Worm (Caenorhabditis elegans) whole organism, L4 larva: ENCODE data around the gene Y62E10A.3.
A peak's percentile ranks its signal among the peaks of the same experiment; 100 is the strongest.

Experiments
- D1046.2 ChIP-seq: fragments of 200-800 bp; sonication (Bioruptor generic); IDR thresholded peaks from 2 replicates; pipeline ENCODE4 v1.3.6; 2022; ENCODE audit warnings: missing genetic modification characterization, missing compliant biosample characterization
- F10B5.3 ChIP-seq: sonication (generic microtip); optimal IDR thresholded peaks from 2 replicates; lab custom pipeline; 2016; ENCODE audit warnings: mild to moderate bottlenecking, missing genetic modification characterization, missing compliant biosample characterization
- F26F4.8 ChIP-seq: fragments of 200-800 bp; sonication (Bioruptor generic); conservative IDR thresholded peaks from 2 replicates; pipeline ENCODE4 v1.3.6; 2022; ENCODE audit warnings: missing genetic modification characterization, missing compliant biosample characterization
- F44E2.7 ChIP-seq: fragments of 200-800 bp; sonication (Bioruptor generic); IDR thresholded peaks from 2 replicates; pipeline ENCODE4 v2.1.2; 2022; ENCODE audit warnings: missing genetic modification characterization, missing compliant biosample characterization
- F49E8.2 ChIP-seq: sonication (generic microtip); optimal IDR thresholded peaks from 2 replicates; lab custom pipeline; 2016; ENCODE audit warnings: missing compliant biosample characterization, mild to moderate bottlenecking, missing genetic modification characterization, borderline replicate concordance
- R02D3.7 ChIP-seq: fragments of 150-350 bp; sonication (generic microtip); optimal IDR thresholded peaks from 3 replicates; lab custom pipeline; 2014; ENCODE audit warnings: missing biosample characterization, missing genetic modification characterization
- T20F7.1 ChIP-seq: fragments of 200-800 bp; sonication (Bioruptor generic); optimal IDR thresholded peaks from 2 replicates; lab custom pipeline; 2018; ENCODE audit warnings: mild to moderate bottlenecking, missing genetic modification characterization, missing compliant biosample characterization
- Y105C5A.15 ChIP-seq: fragments of 200-800 bp; sonication (Bioruptor generic); IDR thresholded peaks from 2 replicates; pipeline ENCODE4 v1.3.6; 2022; ENCODE audit warnings: missing genetic modification characterization, missing compliant biosample characterization
- Y5F2A.4 ChIP-seq: fragments of 200-800 bp; sonication (Bioruptor generic); optimal IDR thresholded peaks from 2 replicates; lab custom pipeline; 2018; ENCODE audit warnings: mild to moderate bottlenecking, missing genetic modification characterization, missing compliant biosample characterization
- aly-2 ChIP-seq: sonication (generic microtip); optimal IDR thresholded peaks from 2 replicates; lab custom pipeline; 2018; ENCODE audit warnings: missing biosample characterization, missing genetic modification characterization
- attf-4 ChIP-seq: sonication (generic microtip); optimal IDR thresholded peaks from 3 replicates; lab custom pipeline; 2017; ENCODE audit warnings: missing biosample characterization, missing genetic modification characterization
- ceh-32 ChIP-seq: sonication (generic microtip); optimal IDR thresholded peaks from 2 replicates; lab custom pipeline; 2016; ENCODE audit warnings: mild to moderate bottlenecking, missing genetic modification characterization, missing compliant biosample characterization; ENCODE audit not compliant: poor library complexity
- ceh-44 ChIP-seq: fragments of 200-800 bp; sonication (Bioruptor generic); IDR thresholded peaks from 2 replicates; pipeline ENCODE4 v1.3.6; 2022; ENCODE audit warnings: missing genetic modification reagents, missing genetic modification characterization, missing compliant biosample characterization
- ceh-82 ChIP-seq: sonication (generic microtip); optimal IDR thresholded peaks from 2 replicates; lab custom pipeline; 2017; ENCODE audit warnings: missing biosample characterization, missing genetic modification characterization
- daf-12 ChIP-seq: fragments of 150-350 bp; optimal IDR thresholded peaks from 2 replicates; lab custom pipeline; 2014; ENCODE audit warnings: missing biosample characterization, missing genetic modification reagents, missing genetic modification characterization
- daf-16 ChIP-seq, 3 experiments: sonication (generic microtip); optimal IDR thresholded peaks; 2 replicates each; lab custom pipeline; 2016 to 2017; ENCODE audit warnings: missing genetic modification characterization in 3 of 3, missing genetic modification reagents in 3 of 3, mild to moderate bottlenecking in 2 of 3, missing compliant biosample characterization in 2 of 3, missing biosample characterization in 1 of 3, moderate library complexity in 1 of 3
- daf-8 ChIP-seq: fragments of 200-800 bp; sonication (Bioruptor generic); IDR thresholded peaks from 2 replicates; pipeline ENCODE4 v1.3.6; 2022; ENCODE audit warnings: missing genetic modification characterization, missing compliant biosample characterization
- dmd-9 ChIP-seq: fragments of 200-800 bp; sonication (Bioruptor generic); IDR thresholded peaks from 2 replicates; pipeline ENCODE4 v1.3.6; 2022; ENCODE audit warnings: missing genetic modification reagents, missing genetic modification characterization, missing compliant biosample characterization
- dpl-1 ChIP-seq: fragments of 150-350 bp; optimal IDR thresholded peaks from 2 replicates; lab custom pipeline; 2014; ENCODE audit warnings: missing biosample characterization, missing genetic modification reagents, missing genetic modification characterization
- duxl-1 ChIP-seq: sonication (generic microtip); optimal IDR thresholded peaks from 2 replicates; lab custom pipeline; 2016; ENCODE audit warnings: mild to moderate bottlenecking, missing genetic modification characterization, moderate library complexity, missing compliant biosample characterization; ENCODE audit not compliant: poor library complexity
- egl-27 ChIP-seq: sonication (generic microtip); optimal IDR thresholded peaks from 3 replicates; lab custom pipeline; 2017; ENCODE audit warnings: missing biosample characterization, missing genetic modification reagents, missing genetic modification characterization
- fkh-10 ChIP-seq: fragments of 150-350 bp; optimal IDR thresholded peaks from 2 replicates; lab custom pipeline; 2014; ENCODE audit warnings: missing biosample characterization, missing genetic modification reagents, missing genetic modification characterization
- hif-1 ChIP-seq, 2 experiments: sonication (generic microtip); optimal IDR thresholded peaks; 2 replicates each; lab custom pipeline; 2016 to 2017; ENCODE audit warnings: missing compliant biosample characterization in 2 of 2, missing genetic modification characterization in 2 of 2, missing genetic modification reagents in 2 of 2, missing genotype in 2 of 2, mild to moderate bottlenecking in 1 of 2
- hlh-30 ChIP-seq: sonication (generic microtip); optimal IDR thresholded peaks from 2 replicates; lab custom pipeline; 2017; ENCODE audit warnings: antibody characterized with exemption, mild to moderate bottlenecking, missing genetic modification characterization, missing compliant biosample characterization; ENCODE audit not compliant: insufficient read depth
- jun-1 ChIP-seq: fragments of 150-350 bp; optimal IDR thresholded peaks from 2 replicates; lab custom pipeline; 2014; ENCODE audit warnings: missing biosample characterization, missing genetic modification reagents, missing genetic modification characterization
- lim-7 ChIP-seq: fragments of 200-800 bp; sonication (Bioruptor generic); IDR thresholded peaks from 2 replicates; pipeline ENCODE4 v1.3.6; 2022; ENCODE audit warnings: missing genetic modification characterization, missing compliant biosample characterization
- lin-1 ChIP-seq: fragments of 200-800 bp; sonication (Bioruptor generic); IDR thresholded peaks from 2 replicates; pipeline ENCODE4 v1.3.6; 2022; ENCODE audit warnings: missing genetic modification reagents, missing genetic modification characterization, missing compliant biosample characterization
- lin-13 ChIP-seq: fragments of 150-350 bp; optimal IDR thresholded peaks from 2 replicates; lab custom pipeline; 2014; ENCODE audit warnings: missing biosample characterization, missing genetic modification reagents, missing genetic modification characterization
- lin-15B ChIP-seq: fragments of 150-350 bp; sonication (generic microtip); optimal IDR thresholded peaks from 3 replicates; lab custom pipeline; 2014; ENCODE audit warnings: missing biosample characterization, missing genetic modification characterization
- lin-38 ChIP-seq: fragments of 200-800 bp; sonication (Bioruptor generic); IDR thresholded peaks from 2 replicates; pipeline ENCODE4 v1.3.6; 2022; ENCODE audit warnings: missing genetic modification reagents, missing genetic modification characterization, missing compliant biosample characterization
- lir-3 ChIP-seq: sonication (generic microtip); optimal IDR thresholded peaks from 2 replicates; lab custom pipeline; 2016; ENCODE audit warnings: mild to moderate bottlenecking, missing genetic modification characterization, missing compliant biosample characterization
- mdl-1 ChIP-seq, 2 experiments: fragments of 150-350 bp in 1 of 2; sonication (generic microtip) in 1 of 2; optimal IDR thresholded peaks; 2 replicates each; lab custom pipeline; 2014 to 2017; ENCODE audit warnings: missing biosample characterization in 2 of 2, missing genetic modification characterization in 2 of 2
- mdt-29 ChIP-seq: fragments of 200-800 bp; sonication (Bioruptor generic); IDR thresholded peaks from 2 replicates; pipeline ENCODE4 v1.3.6; 2022; ENCODE audit warnings: missing genetic modification reagents, missing genetic modification characterization, missing compliant biosample characterization
- nhr-10 ChIP-seq: fragments of 150-350 bp; optimal IDR thresholded peaks from 2 replicates; lab custom pipeline; 2014; ENCODE audit warnings: missing biosample characterization, missing genetic modification characterization
- nhr-11 ChIP-seq: fragments of 150-350 bp; optimal IDR thresholded peaks from 2 replicates; lab custom pipeline; 2014; ENCODE audit warnings: missing biosample characterization, missing genetic modification characterization
- nhr-6 ChIP-seq: fragments of 150-350 bp; optimal IDR thresholded peaks from 2 replicates; lab custom pipeline; 2014; ENCODE audit warnings: missing biosample characterization, missing genetic modification characterization
- pha-4 ChIP-seq, 2 experiments: fragments of 150-350 bp in 1 of 2; fragments of 200-800 bp in 1 of 2; sonication (Bioruptor generic) in 1 of 2; IDR thresholded peaks in 1 of 2; optimal IDR thresholded peaks in 1 of 2; 2 replicates each; pipeline versions ENCODE4 v1.3.6 to Lab custom; 2014 to 2022; ENCODE audit warnings: missing genetic modification characterization in 2 of 2, missing genetic modification reagents in 2 of 2, missing biosample characterization in 1 of 2, missing compliant biosample characterization in 1 of 2
- pqm-1 ChIP-seq: sonication (generic microtip); optimal IDR thresholded peaks from 2 replicates; lab custom pipeline; 2017; ENCODE audit warnings: missing biosample characterization, missing genetic modification characterization
- rbr-2 ChIP-seq: sonication (generic microtip); optimal IDR thresholded peaks from 2 replicates; lab custom pipeline; 2016; ENCODE audit warnings: missing genotype, missing genetic modification characterization, missing compliant biosample characterization
- saeg-2 ChIP-seq: fragments of 200-800 bp; sonication (Bioruptor generic); IDR thresholded peaks from 2 replicates; pipeline ENCODE4 v1.3.6; 2022; ENCODE audit warnings: missing genetic modification reagents, missing genetic modification characterization, missing compliant biosample characterization
- sdz-12 ChIP-seq: fragments of 200-800 bp; sonication (Bioruptor generic); optimal IDR thresholded peaks from 2 replicates; lab custom pipeline; 2018; ENCODE audit warnings: mild to moderate bottlenecking, missing genetic modification characterization, missing compliant biosample characterization
- set-16 ChIP-seq: fragments of 200-800 bp; sonication (Bioruptor generic); IDR thresholded peaks from 2 replicates; pipeline ENCODE4 v1.3.6; 2022; ENCODE audit warnings: missing genetic modification reagents, missing genetic modification characterization, missing compliant biosample characterization
- skn-1 ChIP-seq: fragments of 150-350 bp; optimal IDR thresholded peaks from 2 replicates; lab custom pipeline; 2014; ENCODE audit warnings: missing biosample characterization, missing genetic modification characterization
- snpc-1.2 ChIP-seq: fragments of 200-800 bp; sonication (Bioruptor generic); IDR thresholded peaks from 2 replicates; pipeline ENCODE4 v1.3.6; 2022; ENCODE audit warnings: missing genetic modification reagents, missing genetic modification characterization, missing compliant biosample characterization
- snpc-4 ChIP-seq: fragments of 150-350 bp; optimal IDR thresholded peaks from 2 replicates; lab custom pipeline; 2014; ENCODE audit warnings: missing biosample characterization, missing genetic modification characterization
- tag-97 ChIP-seq: fragments of 200-800 bp; sonication (Bioruptor generic); IDR thresholded peaks from 2 replicates; pipeline ENCODE4 v1.3.6; 2022; ENCODE audit warnings: missing genetic modification characterization, missing compliant biosample characterization
- tra-1 ChIP-seq: fragments of 200-800 bp; sonication (Bioruptor generic); IDR thresholded peaks from 2 replicates; pipeline ENCODE4 v1.3.6; 2022; ENCODE audit warnings: missing genetic modification reagents, missing genetic modification characterization, missing compliant biosample characterization
- unc-39 ChIP-seq: sonication (generic microtip); optimal IDR thresholded peaks from 2 replicates; lab custom pipeline; 2017; ENCODE audit warnings: missing biosample characterization, missing genetic modification characterization
- zfp-2 ChIP-seq: sonication (generic microtip); optimal IDR thresholded peaks from 2 replicates; lab custom pipeline; 2016; ENCODE audit warnings: mild to moderate bottlenecking, missing genetic modification characterization, missing compliant biosample characterization
- zfp-3 ChIP-seq: fragments of 200-800 bp; sonication (Bioruptor generic); conservative IDR thresholded peaks from 2 replicates; pipeline ENCODE4 v1.3.6; 2022; ENCODE audit warnings: missing genetic modification reagents, missing genetic modification characterization, missing compliant biosample characterization
- zip-11 ChIP-seq: fragments of 200-800 bp; sonication (Bioruptor generic); IDR thresholded peaks from 2 replicates; pipeline ENCODE4 v1.3.6; 2022; ENCODE audit warnings: missing genetic modification characterization, missing compliant biosample characterization
- ztf-11 ChIP-seq: fragments of 150-350 bp; optimal IDR thresholded peaks from 2 replicates; lab custom pipeline; 2014; ENCODE audit warnings: missing biosample characterization, missing genetic modification characterization

Gene Y62E10A.3

ce11 chrIV:13396375-13396774 is 36.3 kb upstream of the Y62E10A.3 start (continued):
- TF ChIP-seq set-16 = no peak
- no peak for TF ChIP-seq lin-13
- no peak for TF ChIP-seq jun-1 (tag; lab: Kevin White, UChicago)
- no peak for TF ChIP-seq attf-4
- TF ChIP-seq tra-1 (GFP tag; lab: Robert Waterston, UW) = no peak
- TF ChIP-seq pqm-1 = peak; percentile 75
- no peak for TF ChIP-seq F44E2.7 (GFP tag; lab: Robert Waterston, UW)
- TF ChIP-seq zfp-2 (tag; lab: Kevin White, UChicago) = no peak
- no peak for TF ChIP-seq dpl-1 (GFP tag; lab: Kevin White, UChicago)
- no peak for TF ChIP-seq snpc-4 (tag; lab: Kevin White, UChicago)
- TF ChIP-seq skn-1 (tag; lab: Kevin White, UChicago) = no peak
- no peak for TF ChIP-seq F10B5.3 (tag; lab: Kevin White, UChicago)
- no peak for TF ChIP-seq ceh-44 (GFP tag; lab: Robert Waterston, UW)
- TF ChIP-seq lim-7 (GFP tag; lab: Robert Waterston, UW) = no peak
- TF ChIP-seq hif-1 (tag; optimal IDR thresholded peaks at IDR 0.05; lab: Kevin White, UChicago) = peak; percentile 93 to 98
- no peak for TF ChIP-seq Y5F2A.4 (GFP tag; lab: Kevin White, UChicago)
- TF ChIP-seq duxl-1 (tag; lab: Kevin White, UChicago) = no peak
- TF ChIP-seq F49E8.2 (tag; lab: Kevin White, UChicago) = no peak
- TF ChIP-seq lir-3 = no peak
- TF ChIP-seq R02D3.7 (tag; lab: Kevin White, UChicago) = no peak
- TF ChIP-seq ztf-11 (tag; lab: Kevin White, UChicago) = no peak
- TF ChIP-seq egl-27 (tag; lab: Kevin White, UChicago) = no peak
- TF ChIP-seq T20F7.1 (GFP tag; lab: Kevin White, UChicago) = no peak
- TF ChIP-seq mdt-29 (GFP tag; lab: Robert Waterston, UW) = no peak
- TF ChIP-seq zip-11 (GFP tag; lab: Robert Waterston, UW) = no peak
- no peak for TF ChIP-seq F26F4.8 (GFP tag; lab: Robert Waterston, UW)
- TF ChIP-seq mdl-1 (tag; optimal IDR thresholded peaks at IDR 0.05; lab: Kevin White, UChicago) = peak in 1 of 2 experiments; percentile 32
- TF ChIP-seq unc-39 = no peak
- no peak for TF ChIP-seq sdz-12 (GFP tag; lab: Kevin White, UChicago)
- no peak for TF ChIP-seq nhr-6 (tag; lab: Kevin White, UChicago)
- TF ChIP-seq lin-38 (GFP tag; lab: Robert Waterston, UW) = no peak
- TF ChIP-seq nhr-11 (tag; lab: Kevin White, UChicago) = no peak
- no peak for TF ChIP-seq ceh-82 (tag; lab: Kevin White, UChicago)
- no peak for TF ChIP-seq tag-97 (GFP tag; lab: Robert Waterston, UW)
- TF ChIP-seq daf-16 (GFP tag; optimal IDR thresholded peaks at IDR 0.05; lab: Kevin White, UChicago) = no peak
- TF ChIP-seq daf-16 (tag; optimal IDR thresholded peaks at IDR 0.05; lab: Kevin White, UChicago) = peak; percentile 97
- TF ChIP-seq hlh-30 (tag; lab: Kevin White, UChicago) = peak; percentile 64
- no peak for TF ChIP-seq lin-1
- no peak for TF ChIP-seq pha-4 (GFP tag; IDR thresholded peaks at IDR 0.05; lab: Robert Waterston, UW)
- TF ChIP-seq pha-4 (tag; optimal IDR thresholded peaks at IDR 0.05; lab: Kevin White, UChicago) = no peak
- TF ChIP-seq ceh-32 (tag; lab: Kevin White, UChicago) = no peak
- no peak for TF ChIP-seq nhr-10 (tag; lab: Kevin White, UChicago)
- TF ChIP-seq rbr-2 (tag; lab: Kevin White, UChicago) = no peak
- TF ChIP-seq D1046.2 (GFP tag; lab: Robert Waterston, UW) = no peak
- no peak for TF ChIP-seq aly-2 (tag; lab: Kevin White, UChicago)
- TF ChIP-seq daf-12 = no peak
- TF ChIP-seq zfp-3 (GFP tag; lab: Robert Waterston, UW) = no peak
- TF ChIP-seq snpc-1.2 (GFP tag; lab: Robert Waterston, UW) = no peak
- TF ChIP-seq dmd-9 (GFP tag; lab: Robert Waterston, UW) = no peak
- no peak for TF ChIP-seq Y105C5A.15
- no peak for TF ChIP-seq daf-8 (GFP tag; lab: Robert Waterston, UW)
- no peak for TF ChIP-seq fkh-10 (GFP tag; lab: Kevin White, UChicago)
- TF ChIP-seq lin-15B (tag; lab: Kevin White, UChicago) = no peak
- no peak for TF ChIP-seq saeg-2 (GFP tag; lab: Robert Waterston, UW)
